Worm (Caenorhabditis elegans): ENCODE results near the gene rnf-5.

The rnf-5 gene

DNA sequence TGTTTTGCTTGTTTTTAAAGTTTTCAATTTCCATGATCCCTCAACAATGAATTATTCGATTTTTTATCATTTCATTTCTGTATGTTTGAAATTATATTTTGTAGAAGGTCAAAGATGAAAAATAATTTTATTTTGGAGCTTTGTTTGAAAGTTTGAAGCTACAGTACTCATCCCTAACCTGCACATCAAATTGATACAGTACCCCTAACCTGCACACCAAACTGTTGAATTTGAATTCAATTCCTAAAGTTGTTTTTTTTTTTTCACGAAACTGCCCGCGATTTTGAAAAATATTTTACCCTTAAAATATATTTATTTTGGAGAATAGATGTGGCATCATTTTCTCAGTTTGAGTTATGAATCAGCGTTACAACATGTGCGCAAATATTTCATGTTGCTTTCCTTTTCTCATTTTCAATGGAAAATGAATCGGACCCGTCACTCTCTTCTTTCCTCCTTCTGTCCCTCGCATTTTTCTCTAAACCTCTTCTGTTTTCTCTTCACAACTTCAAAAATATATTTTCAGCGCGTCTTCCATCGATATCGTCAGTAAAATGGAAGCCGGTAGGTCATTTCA is 39.2 kb upstream of the rnf-5 start, which contains the start of gene R74.8 (continued):
- no peak for TF ChIP-seq egrh-3 (GFP tag; IDR thresholded peaks at IDR 0.05)
- TF ChIP-seq attf-6 (GFP tag; IDR thresholded peaks at IDR 0.05) = no peak
- peak; percentile 70 for TF ChIP-seq xnd-1 (tag; optimal IDR thresholded peaks at IDR 0.05)
- TF ChIP-seq F23B12.7 (tag; optimal IDR thresholded peaks at IDR 0.05; ENCODE audit: insufficient read depth) = peak; percentile 2
- no peak for TF ChIP-seq nhr-90 (tag; optimal IDR thresholded peaks at IDR 0.05)
- TF ChIP-seq C06A6.2 (GFP tag; conservative IDR thresholded peaks at IDR 0.05) = no peak
- TF ChIP-seq ztf-22 (GFP tag; optimal IDR thresholded peaks at IDR 0.05) = no peak

DNA sequence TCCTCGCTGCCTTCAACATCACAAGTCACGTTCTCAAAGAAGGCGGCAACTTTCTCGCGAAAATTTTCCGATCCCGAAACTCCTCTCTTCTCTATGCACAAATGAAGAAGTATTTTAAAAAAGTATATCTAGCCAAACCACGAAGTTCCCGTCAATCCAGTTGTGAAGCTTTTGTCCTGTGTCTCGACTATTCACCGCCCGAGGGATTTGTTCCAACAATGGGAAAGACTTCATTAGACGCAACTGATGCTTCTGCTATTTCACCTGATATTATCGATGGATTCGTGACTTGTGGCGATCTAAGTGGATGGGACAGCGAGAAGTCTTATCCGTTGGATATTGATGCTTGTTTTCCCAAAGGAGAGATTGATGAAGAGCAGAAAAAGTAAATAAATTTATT is 38.3 kb upstream of the rnf-5 start:
- TF ChIP-seq chd-7 (tag; optimal IDR thresholded peaks at IDR 0.05) (no peak), him-1 (tag; optimal IDR thresholded peaks at IDR 0.05) (no peak), hmg-1.2 (GFP tag; IDR thresholded peaks at IDR 0.05) (no peak), snpc-4 (GFP tag; optimal IDR thresholded peaks at IDR 0.05) (no peak), snpc-4 (tag; optimal IDR thresholded peaks at IDR 0.05) (no peak), Y67H2A.10 (GFP tag; conservative IDR thresholded peaks at IDR 0.05) (no peak), madf-8 (GFP tag; conservative IDR thresholded peaks at IDR 0.05) (no peak), sptf-2 (GFP tag; optimal IDR thresholded peaks at IDR 0.05) (no peak), ZK185.1 (tag; optimal IDR thresholded peaks at IDR 0.05; ENCODE audit: poor library complexity, severe bottlenecking) (no peak), lir-1 (GFP tag; conservative IDR thresholded peaks at IDR 0.05) (no peak), cebp-1 (GFP tag; IDR thresholded peaks at IDR 0.05) (no peak), cebp-1 (tag; optimal IDR thresholded peaks at IDR 0.05) (no peak), F10E7.11 (tag; optimal IDR thresholded peaks at IDR 0.05) (no peak), atf-7 (tag; optimal IDR thresholded peaks at IDR 0.05) (no peak), efl-1 (GFP tag; optimal IDR thresholded peaks at IDR 0.05) (no peak), F23B12.7 (tag; optimal IDR thresholded peaks at IDR 0.05; ENCODE audit: insufficient read depth) (no peak)

DNA sequence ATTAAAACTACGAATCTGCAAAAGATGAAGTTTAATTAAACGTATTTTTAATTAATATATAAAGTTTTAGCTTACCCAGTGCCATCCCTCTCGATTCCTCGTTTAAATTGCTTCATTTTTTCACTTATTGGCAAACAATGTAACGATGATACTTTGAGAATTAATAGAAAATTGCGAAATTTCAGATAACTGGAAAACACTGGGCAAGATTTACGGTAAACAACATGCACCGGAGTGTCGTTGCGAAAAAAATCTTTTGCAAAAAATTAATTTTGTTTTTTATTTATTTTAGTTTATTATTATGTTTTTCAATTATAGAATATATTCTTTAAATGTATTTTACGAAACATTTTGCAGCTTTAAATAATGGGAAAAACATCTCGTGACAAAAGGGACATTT is 37.4 kb upstream of the rnf-5 start, which contains the start of the genes pelo-1 and R74.7:
Gene pelo-1, minus strand, starts transcription at position 151 of the 400 bp plus-strand sequence.
Gene R74.7, plus strand, starts transcription at position 358 of the 400 bp plus-strand sequence.
- TF ChIP-seq rcor-1 (GFP tag; IDR thresholded peaks at IDR 0.05) = no peak
- no peak for TF ChIP-seq C06A6.2 (GFP tag; conservative IDR thresholded peaks at IDR 0.05)
- no peak for TF ChIP-seq ets-4 (GFP tag; optimal IDR thresholded peaks at IDR 0.05)
- TF ChIP-seq hlh-26 (GFP tag; conservative IDR thresholded peaks at IDR 0.05) = no peak
- TF ChIP-seq madf-10 (tag; optimal IDR thresholded peaks at IDR 0.05) = no peak
- TF ChIP-seq unc-62 (GFP tag; optimal IDR thresholded peaks at IDR 0.05) = no peak
- peak; percentile 70; the same call in 1 of the 2 replicates for TF ChIP-seq cebp-1 (GFP tag; IDR thresholded peaks at IDR 0.05)
- TF ChIP-seq cebp-1 (tag; optimal IDR thresholded peaks at IDR 0.05) = peak; percentile 95
- no peak for TF ChIP-seq tbp1 (GFP tag; optimal IDR thresholded peaks at IDR 0.05)
- TF ChIP-seq nhr-90 (tag; optimal IDR thresholded peaks at IDR 0.05) = no peak
- TF ChIP-seq mel-28 (tag; optimal IDR thresholded peaks at IDR 0.05; ENCODE audit: borderline replicate concordance) = no peak
- no peak for TF ChIP-seq Y53G8AR.9 (GFP tag; conservative IDR thresholded peaks at IDR 0.05)
- TF ChIP-seq bed-2 (GFP tag; IDR thresholded peaks at IDR 0.05) = no peak
- TF ChIP-seq ceh-91 (GFP tag; IDR thresholded peaks at IDR 0.05) = no peak
- no peak for TF ChIP-seq B0336.3 (GFP tag; IDR thresholded peaks at IDR 0.05)
- no peak for TF ChIP-seq tbx-9 (tag; optimal IDR thresholded peaks at IDR 0.05; ENCODE audit: borderline replicate concordance)
- TF ChIP-seq egl-44 (GFP tag; IDR thresholded peaks at IDR 0.05) = no peak
- TF ChIP-seq attf-3 (GFP tag; conservative IDR thresholded peaks at IDR 0.05) = peak; percentile 89
- TF ChIP-seq rec-8 (tag; optimal IDR thresholded peaks at IDR 0.05) = no peak

Data from whole organism, young adult.